Fruit fly (Drosophila melanogaster) whole organism, embryonic: ENCODE results near the gene mRpS33.
A peak's percentile ranks its signal among the peaks of the same experiment; 100 is the strongest.

Experiments
- Asciz ChIP-seq: fragments of 200-800 bp; sonication (Bioruptor generic); optimal IDR thresholded peaks from 2 replicates; lab custom pipeline; 2017; ENCODE audit warnings: missing biosample characterization, mild to moderate bottlenecking, missing genetic modification characterization, missing genetic modification reagents
- CG10274 ChIP-seq: fragments of 200-800 bp; sonication (Bioruptor generic); optimal IDR thresholded peaks from 3 replicates; lab custom pipeline; 2017; ENCODE audit warnings: missing biosample characterization, mild to moderate bottlenecking, missing genetic modification characterization
- CG10654 ChIP-seq: fragments of 200-800 bp; sonication (Bioruptor generic); optimal IDR thresholded peaks from 2 replicates; lab custom pipeline; 2016; ENCODE audit warnings: missing biosample characterization, missing genetic modification characterization
- CG12071 ChIP-seq: fragments of 200-800 bp; sonication (Bioruptor generic); optimal IDR thresholded peaks from 3 replicates; lab custom pipeline; 2018; ENCODE audit warnings: missing biosample characterization, mild to moderate bottlenecking, missing genetic modification characterization
- CG14014 ChIP-seq: fragments of 200-800 bp; sonication (Bioruptor generic); IDR thresholded peaks from 2 replicates; pipeline ENCODE4 v1.3.6; 2022; ENCODE audit warnings: missing biosample characterization, missing genetic modification characterization
- CG15073 ChIP-seq: fragments of 200-800 bp; sonication (Bioruptor generic); optimal IDR thresholded peaks from 2 replicates; lab custom pipeline; 2016; ENCODE audit warnings: missing biosample characterization, missing genetic modification characterization
- CG15269 ChIP-seq: fragments of 200-800 bp; sonication (Bioruptor generic); optimal IDR thresholded peaks from 2 replicates; lab custom pipeline; 2018; ENCODE audit warnings: missing biosample characterization, mild to moderate bottlenecking, missing genetic modification characterization, moderate library complexity
- CG17385 ChIP-seq: fragments of 200-800 bp; sonication (Bioruptor generic); optimal IDR thresholded peaks from 3 replicates; lab custom pipeline; 2018; ENCODE audit warnings: missing biosample characterization, mild to moderate bottlenecking, missing genetic modification characterization
- CG2202 ChIP-seq: fragments of 200-800 bp; sonication (Bioruptor generic); optimal IDR thresholded peaks from 2 replicates; lab custom pipeline; 2018; ENCODE audit warnings: missing biosample characterization, mild to moderate bottlenecking, missing genetic modification characterization
- CG30431 ChIP-seq: fragments of 200-800 bp; sonication (Bioruptor generic); optimal IDR thresholded peaks from 2 replicates; lab custom pipeline; 2017; ENCODE audit warnings: missing biosample characterization, missing genetic modification characterization
- CG33213 ChIP-seq: fragments of 200-800 bp; sonication (Bioruptor generic); optimal IDR thresholded peaks from 3 replicates; lab custom pipeline; 2016; ENCODE audit warnings: missing biosample characterization, missing genetic modification characterization
- CG3838 ChIP-seq: fragments of 200-800 bp; sonication (Bioruptor generic); optimal IDR thresholded peaks from 3 replicates; lab custom pipeline; 2016; ENCODE audit warnings: missing biosample characterization, missing genetic modification characterization
- CG7839 ChIP-seq: fragments of 200-800 bp; sonication (Bioruptor generic); optimal IDR thresholded peaks from 3 replicates; lab custom pipeline; 2018; ENCODE audit warnings: missing biosample characterization, mild to moderate bottlenecking, missing genetic modification characterization, moderate library complexity
- CG9817 ChIP-seq: fragments of 200-800 bp; sonication (Bioruptor generic); optimal IDR thresholded peaks from 2 replicates; lab custom pipeline; 2018; ENCODE audit warnings: missing biosample characterization, mild to moderate bottlenecking, missing genetic modification characterization, moderate library complexity
- Deaf1 ChIP-seq: fragments of 200-800 bp; optimal IDR thresholded peaks from 3 replicates; lab custom pipeline; 2019; ENCODE audit warnings: missing biosample characterization, mild to moderate bottlenecking, missing genetic modification characterization, moderate library complexity
- Dp ChIP-seq: fragments of 200-800 bp; sonication (Bioruptor generic); optimal IDR thresholded peaks from 2 replicates; lab custom pipeline; 2018; ENCODE audit warnings: missing biosample characterization, mild to moderate bottlenecking, missing genetic modification characterization, moderate library complexity
- Eip74EF ChIP-seq, 2 experiments: fragments of 200-800 bp in 1 of 2; fragments of >200 bp in 1 of 2; sonication (Bioruptor generic) in 1 of 2; optimal IDR thresholded peaks; 2 replicates each; lab custom pipeline; 2017 to 2019; ENCODE audit warnings: missing biosample characterization in 2 of 2, missing genetic modification characterization in 2 of 2, mild to moderate bottlenecking in 1 of 2, moderate library complexity in 1 of 2
- Fer1 ChIP-seq: fragments of 200-800 bp; sonication (Bioruptor generic); optimal IDR thresholded peaks from 2 replicates; lab custom pipeline; 2017; ENCODE audit warnings: missing biosample characterization, mild to moderate bottlenecking, missing genetic modification characterization
- H15 ChIP-seq: fragments of 200-800 bp; sonication (Bioruptor generic); IDR thresholded peaks from 3 replicates; pipeline ENCODE4 v1.3.6; 2022; ENCODE audit warnings: missing biosample characterization, missing genetic modification characterization
- H2.0 ChIP-seq: fragments of 200-800 bp; sonication (Bioruptor generic); IDR thresholded peaks from 2 replicates; pipeline ENCODE4 v1.3.6; 2022; ENCODE audit warnings: missing biosample characterization, missing genetic modification characterization
- Hr3 ChIP-seq: fragments of 200-800 bp; sonication (Bioruptor generic); optimal IDR thresholded peaks from 3 replicates; lab custom pipeline; 2016; ENCODE audit warnings: missing biosample characterization, missing genetic modification characterization
- NC2α ChIP-seq: fragments of 200-800 bp; sonication (Bioruptor generic); optimal IDR thresholded peaks from 2 replicates; lab custom pipeline; 2016; ENCODE audit warnings: missing biosample characterization, missing genetic modification characterization
- Optix ChIP-seq: fragments of 200-800 bp; sonication (Bioruptor generic); IDR thresholded peaks from 3 replicates; pipeline ENCODE4 v1.3.6; 2022; ENCODE audit warnings: missing biosample characterization, missing genetic modification characterization
- PHDP ChIP-seq: fragments of 200-800 bp; sonication (Bioruptor generic); optimal IDR thresholded peaks from 3 replicates; lab custom pipeline; 2018; ENCODE audit warnings: missing biosample characterization, mild to moderate bottlenecking, missing genetic modification characterization, moderate library complexity
- Ravus ChIP-seq: fragments of 200-800 bp; sonication (Bioruptor generic); IDR thresholded peaks from 2 replicates; pipeline ENCODE4 v1.3.6; 2022; ENCODE audit warnings: missing biosample characterization, missing genetic modification characterization
- Sin3A ChIP-seq: fragments of >200 bp; optimal IDR thresholded peaks from 2 replicates; lab custom pipeline; 2018
- Sry-β ChIP-seq: fragments of 200-800 bp; sonication (Bioruptor generic); optimal IDR thresholded peaks from 2 replicates; lab custom pipeline; 2018; ENCODE audit warnings: missing biosample characterization, mild to moderate bottlenecking, missing genetic modification characterization, moderate library complexity
- TFAM ChIP-seq: fragments of 200-800 bp; sonication (Bioruptor generic); optimal IDR thresholded peaks from 2 replicates; lab custom pipeline; 2017; ENCODE audit warnings: missing biosample characterization, missing genetic modification characterization, inconsistent platforms
- Trl ChIP-seq, 3 experiments: fragments of >200 bp in 2 of 3; fragments of 200-800 bp in 1 of 3; sonication (Bioruptor generic) in 1 of 3; optimal IDR thresholded peaks; 2 replicates in 1 of 3; 3 replicates in 2 of 3; lab custom pipeline; 2016 to 2017; ENCODE audit warnings: missing biosample characterization in 1 of 3, missing genetic modification characterization in 1 of 3
- Xrp1 ChIP-seq: fragments of 200-800 bp; sonication (Bioruptor generic); IDR thresholded peaks from 2 replicates; pipeline ENCODE4 v1.3.6; 2022; ENCODE audit warnings: missing biosample characterization, missing genetic modification characterization
- ac ChIP-seq: fragments of 200-800 bp; sonication (Bioruptor generic); optimal IDR thresholded peaks from 3 replicates; lab custom pipeline; 2017; ENCODE audit warnings: missing biosample characterization, mild to moderate bottlenecking, missing genetic modification characterization
- ash1 ChIP-seq: fragments of 200-800 bp; sonication (Bioruptor generic); optimal IDR thresholded peaks from 2 replicates; lab custom pipeline; 2018; ENCODE audit warnings: missing biosample characterization, mild to moderate bottlenecking, missing genetic modification characterization
- ato ChIP-seq: fragments of 200-800 bp; sonication (Bioruptor generic); IDR thresholded peaks from 2 replicates; pipeline ENCODE4 v1.3.6; 2022; ENCODE audit warnings: missing biosample characterization, missing genetic modification characterization; ENCODE audit not compliant: partially characterized antibody
- bcd ChIP-seq: fragments of 200-800 bp; sonication (Bioruptor generic); optimal IDR thresholded peaks from 2 replicates; lab custom pipeline; 2017; ENCODE audit warnings: missing biosample characterization, mild to moderate bottlenecking, missing genetic modification characterization
- cad ChIP-seq: fragments of >200 bp; optimal IDR thresholded peaks from 2 replicates; lab custom pipeline; 2017; ENCODE audit warnings: missing biosample characterization, missing genetic modification characterization
- caup ChIP-seq: fragments of 200-800 bp; sonication (Bioruptor generic); optimal IDR thresholded peaks from 3 replicates; lab custom pipeline; 2017; ENCODE audit warnings: missing biosample characterization, mild to moderate bottlenecking, missing genetic modification characterization, moderate library complexity; ENCODE audit not compliant: severe bottlenecking
- crol ChIP-seq: fragments of 200-800 bp; sonication (Bioruptor generic); IDR thresholded peaks from 2 replicates; pipeline ENCODE4 v1.3.6; 2022; ENCODE audit warnings: missing biosample characterization, missing genetic modification characterization
- fu2 ChIP-seq: fragments of 200-800 bp; sonication (Bioruptor generic); optimal IDR thresholded peaks from 2 replicates; lab custom pipeline; 2016; ENCODE audit warnings: missing biosample characterization, missing genetic modification characterization
- her ChIP-seq: fragments of 200-800 bp; sonication (Bioruptor generic); optimal IDR thresholded peaks from 2 replicates; lab custom pipeline; 2016; ENCODE audit warnings: missing biosample characterization, missing genetic modification characterization
- ind ChIP-seq: fragments of 200-800 bp; sonication (Bioruptor generic); optimal IDR thresholded peaks from 3 replicates; lab custom pipeline; 2016; ENCODE audit warnings: missing biosample characterization, missing genetic modification characterization
- lola ChIP-seq, 3 experiments: fragments of >200 bp in 2 of 3; fragments of 200-800 bp in 1 of 3; sonication (Bioruptor generic) in 1 of 3; optimal IDR thresholded peaks; 2 replicates each; lab custom pipeline; 2017 to 2019; ENCODE audit warnings: missing biosample characterization in 3 of 3, missing genetic modification characterization in 3 of 3, mild to moderate bottlenecking in 1 of 3, moderate library complexity in 1 of 3
- odd ChIP-seq: fragments of 200-800 bp; sonication (Bioruptor generic); optimal IDR thresholded peaks from 2 replicates; lab custom pipeline; 2017; ENCODE audit warnings: missing biosample characterization, mild to moderate bottlenecking, missing genetic modification characterization
- pita ChIP-seq: fragments of 200-800 bp; sonication (Bioruptor generic); optimal IDR thresholded peaks from 2 replicates; lab custom pipeline; 2017; ENCODE audit warnings: missing biosample characterization, mild to moderate bottlenecking, missing genetic modification characterization
- salm ChIP-seq: fragments of 200-800 bp; sonication (Bioruptor generic); optimal IDR thresholded peaks from 2 replicates; lab custom pipeline; 2018; ENCODE audit warnings: missing biosample characterization, mild to moderate bottlenecking, missing genetic modification characterization
- scrt ChIP-seq: fragments of 200-800 bp; sonication (Bioruptor generic); optimal IDR thresholded peaks from 2 replicates; lab custom pipeline; 2018; ENCODE audit warnings: missing biosample characterization, mild to moderate bottlenecking, missing genetic modification characterization, moderate library complexity
- sima ChIP-seq: fragments of 200-800 bp; sonication (Bioruptor generic); optimal IDR thresholded peaks from 2 replicates; lab custom pipeline; 2016; ENCODE audit warnings: missing biosample characterization, missing genetic modification characterization
- tio ChIP-seq: fragments of 200-800 bp; sonication (Bioruptor generic); optimal IDR thresholded peaks from 2 replicates; lab custom pipeline; 2017; ENCODE audit warnings: missing biosample characterization, missing genetic modification characterization, inconsistent platforms
- tll ChIP-seq, 2 experiments: fragments of 200-800 bp in 1 of 2; fragments of >200 bp in 1 of 2; sonication (Bioruptor generic) in 1 of 2; optimal IDR thresholded peaks; 2 replicates each; lab custom pipeline; 2017 to 2019; ENCODE audit warnings: missing biosample characterization in 2 of 2, missing genetic modification characterization in 2 of 2, mild to moderate bottlenecking in 1 of 2, moderate library complexity in 1 of 2
- vfl ChIP-seq: fragments of 200-800 bp; sonication (Bioruptor generic); optimal IDR thresholded peaks from 2 replicates; lab custom pipeline; 2016; ENCODE audit warnings: missing biosample characterization, missing genetic modification characterization

The mRpS33 gene

dm6 chr3R:16448378-16449134 is 12.2 kb upstream of the mRpS33 start (continued):
- TF ChIP-seq vfl (GFP tag; lab: Kevin White, UChicago) (no peak), CG33213 (peak; percentile 38), lola (GFP tag; optimal IDR thresholded peaks at IDR 0.05; lab: Kevin White, UChicago) (no peak), Fer1 (peak; percentile 67), sima (GFP tag; lab: Kevin White, UChicago) (no peak), NC2α (no peak), ac (no peak), CG30431 (GFP tag; lab: Kevin White, UChicago) (peak; percentile 72), CG12071 (GFP tag; lab: Kevin White, UChicago) (peak; percentile 83), caup (GFP tag; lab: Kevin White, UChicago) (peak; percentile 41), H2.0 (GFP tag; lab: Robert Waterston, UW) (peak; percentile 87), CG17385 (peak; percentile 52), CG14014 (GFP tag; lab: Robert Waterston, UW) (peak; percentile 71), her (GFP tag; lab: Kevin White, UChicago) (peak; percentile 57), CG3838 (GFP tag; lab: Kevin White, UChicago) (no peak), CG10274 (no peak), Deaf1 (tag; lab: Kevin White, UChicago) (no peak), salm (peak; percentile 66), Sry-β (GFP tag; lab: Kevin White, UChicago) (peak; percentile 41), Eip74EF (GFP tag; optimal IDR thresholded peaks at IDR 0.05; lab: Kevin White, UChicago) (peak in 1 of 2 experiments; percentile 34), Dp (GFP tag; lab: Kevin White, UChicago) (no peak), Ravus (GFP tag; lab: Robert Waterston, UW) (peak; percentile 51), Optix (GFP tag; lab: Robert Waterston, UW) (peak; percentile 75), tio (GFP tag; lab: Kevin White, UChicago) (peak; percentile 51), ato (no peak), tll (GFP tag; optimal IDR thresholded peaks at IDR 0.05; lab: Kevin White, UChicago) (no peak), ash1 (no peak), cad (GFP tag; lab: Kevin White, UChicago) (no peak), Xrp1 (GFP tag; lab: Robert Waterston, UW) (peak; percentile 91), CG15073 (GFP tag; lab: Kevin White, UChicago) (no peak), odd (GFP tag; lab: Kevin White, UChicago) (peak; percentile 54), Asciz (GFP tag; lab: Kevin White, UChicago) (no peak), bcd (GFP tag; lab: Kevin White, UChicago) (peak; percentile 66), CG15269 (peak; percentile 56), CG9817 (peak; percentile 66), CG2202 (tag; lab: Kevin White, UChicago) (peak; percentile 68), CG7839 (peak; percentile 52), fu2 (peak; percentile 20), CG10654 (peak; percentile 60), Sin3A (lab: Kevin White, UChicago) (no peak), pita (GFP tag; lab: Kevin White, UChicago) (no peak), TFAM (no peak), crol (peak; percentile 68), H15 (GFP tag; lab: Robert Waterston, UW) (peak; percentile 88), PHDP (tag; lab: Kevin White, UChicago) (peak; percentile 79), scrt (GFP tag; lab: Kevin White, UChicago) (peak; percentile 44), Trl (optimal IDR thresholded peaks at IDR 0.05; lab: Kevin White, UChicago) (no peak), Trl (GFP tag; optimal IDR thresholded peaks at IDR 0.05; lab: Kevin White, UChicago) (peak; percentile 34), Hr3 (GFP tag; lab: Kevin White, UChicago) (peak; percentile 34), ind (GFP tag; lab: Kevin White, UChicago) (peak; percentile 72)
